Worm (Caenorhabditis elegans) whole organism, L1 larva: ENCODE data around the gene F40A3.3.

Experiments used
- C04F5.9 ChIP-seq: sonication (generic microtip); optimal IDR thresholded peaks from 2 replicates; lab custom pipeline; 2016; ENCODE audit warnings: missing genetic modification characterization, missing compliant biosample characterization
- aha-1 ChIP-seq: fragments of 150-350 bp; optimal IDR thresholded peaks from 2 replicates; lab custom pipeline; 2014; ENCODE audit warnings: missing biosample characterization, missing genetic modification characterization
- alr-1 ChIP-seq: fragments of 200-800 bp; sonication (Bioruptor generic); optimal IDR thresholded peaks from 2 replicates; lab custom pipeline; 2018; ENCODE audit warnings: borderline replicate concordance, mild to moderate bottlenecking, missing genetic modification characterization, missing compliant biosample characterization
- ama-1 ChIP-seq: fragments of 150-350 bp; optimal IDR thresholded peaks from 2 replicates; lab custom pipeline; 2014
- ceh-63 ChIP-seq: fragments of 200-800 bp; sonication (Bioruptor generic); optimal IDR thresholded peaks from 2 replicates; lab custom pipeline; 2018; ENCODE audit warnings: mild to moderate bottlenecking, missing genetic modification characterization, missing compliant biosample characterization
- ceh-82 ChIP-seq, 3 experiments: fragments of 150-350 bp in 1 of 3; sonication (generic microtip) in 2 of 3; optimal IDR thresholded peaks; 2 replicates each; lab custom pipeline; 2014 to 2017; ENCODE audit warnings: missing biosample characterization in 3 of 3, missing genetic modification characterization in 3 of 3
- ceh-90 ChIP-seq: sonication (generic microtip); optimal IDR thresholded peaks from 2 replicates; lab custom pipeline; 2016; ENCODE audit warnings: missing genetic modification characterization, missing compliant biosample characterization
- ces-1 ChIP-seq: fragments of 150-350 bp; optimal IDR thresholded peaks from 2 replicates; lab custom pipeline; 2014; ENCODE audit warnings: missing biosample characterization, missing genetic modification reagents, missing genetic modification characterization
- dpl-1 ChIP-seq, 3 experiments: fragments of 150-350 bp in 2 of 3; sonication (generic microtip) in 1 of 3; optimal IDR thresholded peaks; 2 replicates each; lab custom pipeline; 2014 to 2017; ENCODE audit warnings: missing biosample characterization in 3 of 3, missing genetic modification characterization in 3 of 3, missing genetic modification reagents in 3 of 3
- efl-1 ChIP-seq, 4 experiments: fragments of 150-350 bp; optimal IDR thresholded peaks in 3 of 4; peaks in 1 of 4; 1 replicate in 1 of 4; 2 replicates in 3 of 4; lab custom pipeline; 2014; ENCODE audit warnings: missing biosample characterization in 2 of 4, missing genetic modification characterization in 2 of 4, missing genetic modification reagents in 2 of 4
- efl-3 ChIP-seq: fragments of 200-800 bp; sonication (Bioruptor generic); optimal IDR thresholded peaks from 2 replicates; lab custom pipeline; 2018; ENCODE audit warnings: mild to moderate bottlenecking, missing genetic modification characterization, missing compliant biosample characterization
- egl-13 ChIP-seq: sonication (generic microtip); optimal IDR thresholded peaks from 2 replicates; lab custom pipeline; 2016; ENCODE audit warnings: missing genotype, missing genetic modification reagents, missing genetic modification characterization, missing compliant biosample characterization
- elt-2 ChIP-seq: sonication (generic microtip); optimal IDR thresholded peaks from 2 replicates; lab custom pipeline; 2016; ENCODE audit warnings: missing genetic modification characterization, mild to moderate bottlenecking, inconsistent platforms, missing compliant biosample characterization, missing genetic modification reagents
- elt-3 ChIP-seq, 6 experiments: fragments of 150-350 bp in 1 of 6; sonication (generic microtip); optimal IDR thresholded peaks; 2 replicates each; lab custom pipeline; 2017 to 2018; ENCODE audit warnings: missing biosample characterization in 6 of 6, missing genetic modification characterization in 6 of 6, inconsistent platforms in 1 of 6
- ets-5 ChIP-seq: fragments of 200-800 bp; sonication (Bioruptor generic); IDR thresholded peaks from 2 replicates; pipeline ENCODE4 v1.3.6; 2022; ENCODE audit warnings: missing genetic modification characterization, missing compliant biosample characterization
- fkh-8 ChIP-seq: sonication (generic microtip); optimal IDR thresholded peaks from 2 replicates; lab custom pipeline; 2016; ENCODE audit warnings: mild to moderate bottlenecking, missing genetic modification characterization, missing compliant biosample characterization
- fos-1 ChIP-seq: fragments of 150-350 bp; optimal IDR thresholded peaks from 2 replicates; lab custom pipeline; 2014; ENCODE audit warnings: missing biosample characterization, missing genetic modification characterization
- hlh-4 ChIP-seq: sonication (generic microtip); optimal IDR thresholded peaks from 2 replicates; lab custom pipeline; 2016; ENCODE audit warnings: mild to moderate bottlenecking, missing genetic modification characterization, missing compliant biosample characterization
- irx-1 ChIP-seq: sonication (generic microtip); optimal IDR thresholded peaks from 2 replicates; lab custom pipeline; 2016; ENCODE audit warnings: missing genetic modification characterization, missing compliant biosample characterization
- lin-14 ChIP-seq: fragments of 200-800 bp; sonication (Bioruptor generic); optimal IDR thresholded peaks from 2 replicates; lab custom pipeline; 2018; ENCODE audit warnings: mild to moderate bottlenecking, missing genetic modification characterization, moderate library complexity, missing compliant biosample characterization
- lin-35 ChIP-seq, 2 experiments: fragments of 150-350 bp; optimal IDR thresholded peaks; 2 replicates each; lab custom pipeline; 2014; ENCODE audit warnings: missing biosample characterization in 2 of 2, missing genetic modification characterization in 2 of 2, missing genetic modification reagents in 2 of 2
- lin-39 ChIP-seq: fragments of 150-350 bp; optimal IDR thresholded peaks from 2 replicates; lab custom pipeline; 2014; ENCODE audit warnings: missing biosample characterization, missing genetic modification reagents, missing genetic modification characterization
- lir-3 ChIP-seq: sonication (generic microtip); optimal IDR thresholded peaks from 2 replicates; lab custom pipeline; 2016; ENCODE audit warnings: mild to moderate bottlenecking, missing genetic modification characterization, moderate library complexity, missing compliant biosample characterization; ENCODE audit not compliant: poor library complexity
- lsy-2 ChIP-seq, 2 experiments: fragments of 150-350 bp; optimal IDR thresholded peaks; 2 replicates each; lab custom pipeline; 2014; ENCODE audit warnings: missing biosample characterization in 2 of 2, missing genetic modification characterization in 2 of 2
- mab-9 ChIP-seq: fragments of 200-800 bp; sonication (Bioruptor generic); IDR thresholded peaks from 2 replicates; pipeline ENCODE4 v1.3.6; 2022; ENCODE audit warnings: missing genetic modification reagents, missing genetic modification characterization, missing compliant biosample characterization
- mdl-1 ChIP-seq, 2 experiments: fragments of 150-350 bp; optimal IDR thresholded peaks; 2 replicates each; lab custom pipeline; 2014 to 2017; ENCODE audit warnings: missing biosample characterization in 2 of 2, missing genetic modification characterization in 2 of 2, inconsistent platforms in 1 of 2
- mef-2 ChIP-seq: fragments of 150-350 bp; optimal IDR thresholded peaks from 2 replicates; lab custom pipeline; 2014; ENCODE audit warnings: missing biosample characterization, missing genetic modification characterization
- nhr-11 ChIP-seq: fragments of 150-350 bp; optimal IDR thresholded peaks from 2 replicates; lab custom pipeline; 2014; ENCODE audit warnings: missing biosample characterization, missing genetic modification characterization
- nhr-19 ChIP-seq: fragments of 200-800 bp; sonication (Bioruptor generic); conservative IDR thresholded peaks from 2 replicates; pipeline ENCODE4 v1.3.6; 2022; ENCODE audit warnings: missing genetic modification characterization, missing compliant biosample characterization
- nhr-20 ChIP-seq: sonication (generic microtip); optimal IDR thresholded peaks from 2 replicates; lab custom pipeline; 2016; ENCODE audit warnings: mild to moderate bottlenecking, missing genetic modification characterization, missing compliant biosample characterization
- nhr-237 ChIP-seq: fragments of 150-350 bp; optimal IDR thresholded peaks from 2 replicates; lab custom pipeline; 2014; ENCODE audit warnings: missing biosample characterization, missing genetic modification characterization
- nhr-47 ChIP-seq: sonication (generic microtip); optimal IDR thresholded peaks from 2 replicates; lab custom pipeline; 2016; ENCODE audit warnings: mild to moderate bottlenecking, missing genetic modification characterization, moderate library complexity, missing compliant biosample characterization
- nhr-71 ChIP-seq: sonication (generic microtip); optimal IDR thresholded peaks from 2 replicates; lab custom pipeline; 2016; ENCODE audit warnings: mild to moderate bottlenecking, missing genetic modification characterization, moderate library complexity, missing compliant biosample characterization
- nhr-84 ChIP-seq: sonication (generic microtip); optimal IDR thresholded peaks from 2 replicates; lab custom pipeline; 2017; ENCODE audit warnings: missing biosample characterization, missing genetic modification characterization
- nhr-90 ChIP-seq: sonication (generic microtip); optimal IDR thresholded peaks from 2 replicates; lab custom pipeline; 2016; ENCODE audit warnings: mild to moderate bottlenecking, missing genetic modification characterization, missing compliant biosample characterization; ENCODE audit not compliant: poor library complexity
- rnt-1 ChIP-seq: sonication (generic microtip); optimal IDR thresholded peaks from 2 replicates; lab custom pipeline; 2016; ENCODE audit warnings: mild to moderate bottlenecking, missing genetic modification characterization, moderate library complexity, missing compliant biosample characterization
- skn-1 ChIP-seq: fragments of 150-350 bp; optimal IDR thresholded peaks from 2 replicates; lab custom pipeline; 2014; ENCODE audit warnings: missing biosample characterization, missing genetic modification characterization
- snpc-4 ChIP-seq: fragments of 150-350 bp; optimal IDR thresholded peaks from 2 replicates; lab custom pipeline; 2014; ENCODE audit warnings: missing biosample characterization, missing genetic modification characterization
- snu-23 ChIP-seq: sonication (generic microtip); optimal IDR thresholded peaks from 2 replicates; lab custom pipeline; 2016; ENCODE audit warnings: missing genetic modification characterization, missing compliant biosample characterization
- sptf-1 ChIP-seq: fragments of 150-350 bp; optimal IDR thresholded peaks from 2 replicates; lab custom pipeline; 2014; ENCODE audit warnings: missing biosample characterization, missing genetic modification characterization
- tbx-2 ChIP-seq: sonication (generic microtip); optimal IDR thresholded peaks from 2 replicates; lab custom pipeline; 2016; ENCODE audit warnings: missing genetic modification characterization, missing compliant biosample characterization
- tlp-1 ChIP-seq: fragments of 150-350 bp; optimal IDR thresholded peaks from 2 replicates; lab custom pipeline; 2014; ENCODE audit warnings: missing biosample characterization, missing genetic modification characterization
- unc-30 ChIP-seq: sonication (generic microtip); optimal IDR thresholded peaks from 2 replicates; lab custom pipeline; 2017; ENCODE audit warnings: missing biosample characterization, missing genetic modification characterization
- unc-86 ChIP-seq: sonication (generic microtip); optimal IDR thresholded peaks from 2 replicates; lab custom pipeline; 2016; ENCODE audit warnings: missing genetic modification characterization, missing compliant biosample characterization
- vab-15 ChIP-seq: sonication (generic microtip); optimal IDR thresholded peaks from 2 replicates; lab custom pipeline; 2017; ENCODE audit warnings: missing genotype, mild to moderate bottlenecking, missing genetic modification characterization, missing compliant biosample characterization
- xbp-1 ChIP-seq: sonication (generic microtip); optimal IDR thresholded peaks from 2 replicates; lab custom pipeline; 2016; ENCODE audit warnings: missing genetic modification characterization, missing compliant biosample characterization
- zag-1 ChIP-seq: fragments of 150-350 bp; optimal IDR thresholded peaks from 2 replicates; lab custom pipeline; 2014; ENCODE audit warnings: missing biosample characterization, missing genetic modification characterization
- zip-4 ChIP-seq: fragments of 200-800 bp; sonication (Bioruptor generic); optimal IDR thresholded peaks from 2 replicates; lab custom pipeline; 2018; ENCODE audit warnings: mild to moderate bottlenecking, missing genetic modification characterization, moderate library complexity, missing compliant biosample characterization

F40A3.3 gene

ce11 chrV:7852078-7852477 lies 25.2 kb upstream of the F40A3.3 start:
- TF ChIP-seq tlp-1 (tag; lab: Kevin White, UChicago) (no peak), C04F5.9 (tag; lab: Kevin White, UChicago) (no peak), aha-1 (tag; lab: Kevin White, UChicago) (no peak), tbx-2 (no peak), lsy-2 (tag; optimal IDR thresholded peaks at IDR 0.05; lab: Kevin White, UChicago) (no peak), ceh-63 (GFP tag; lab: Kevin White, UChicago) (no peak), hlh-4 (tag; lab: Kevin White, UChicago) (no peak), mef-2 (tag; lab: Kevin White, UChicago) (no peak), efl-1 (optimal IDR thresholded peaks at IDR 0.05; lab: Kevin White, UChicago) (no peak), efl-1 (GFP tag; optimal IDR thresholded peaks at IDR 0.05 in 1 of 2; lab: Kevin White, UChicago) (no peak), vab-15 (no peak), fkh-8 (tag; lab: Kevin White, UChicago) (no peak), sptf-1 (tag; lab: Kevin White, UChicago) (no peak), dpl-1 (GFP tag; optimal IDR thresholded peaks at IDR 0.05; lab: Kevin White, UChicago) (no peak), ceh-90 (tag; lab: Kevin White, UChicago) (no peak), ceh-82 (tag; optimal IDR thresholded peaks at IDR 0.05; lab: Kevin White, UChicago) (no peak), ama-1 (lab: Kevin White, UChicago) (no peak), rnt-1 (tag; lab: Kevin White, UChicago) (no peak)

ce11 chrV:7853900-7854299 lies 23.3 kb upstream of the F40A3.3 start:
- TF ChIP-seq nhr-237 (tag; lab: Kevin White, UChicago), result no peak
- no peak for TF ChIP-seq irx-1 (tag; lab: Kevin White, UChicago)
- TF ChIP-seq xbp-1 (tag; lab: Kevin White, UChicago), result no peak
- TF ChIP-seq fos-1 (tag; lab: Kevin White, UChicago), result no peak
- TF ChIP-seq efl-1 (optimal IDR thresholded peaks at IDR 0.05; lab: Kevin White, UChicago), result no peak
- peak in 1 of 2 experiments; percentile 12 for TF ChIP-seq efl-1 (GFP tag; optimal IDR thresholded peaks at IDR 0.05 in 1 of 2; lab: Kevin White, UChicago)
- no peak for TF ChIP-seq ets-5
- no peak for TF ChIP-seq snpc-4
- no peak for TF ChIP-seq nhr-71 (tag; lab: Kevin White, UChicago)
- TF ChIP-seq mdl-1 (tag; optimal IDR thresholded peaks at IDR 0.05; lab: Kevin White, UChicago), result no peak
- no peak for TF ChIP-seq alr-1 (tag; lab: Kevin White, UChicago)
- TF ChIP-seq lir-3, result no peak
- TF ChIP-seq ces-1 (GFP tag; lab: Kevin White, UChicago), result no peak
- TF ChIP-seq skn-1 (tag; lab: Kevin White, UChicago), result no peak
- no peak for TF ChIP-seq nhr-20 (tag; lab: Kevin White, UChicago)
- TF ChIP-seq lin-35 (GFP tag; optimal IDR thresholded peaks at IDR 0.05; lab: Kevin White, UChicago), result peak in 1 of 2 experiments; percentile 30
- no peak for TF ChIP-seq zip-4 (GFP tag; lab: Kevin White, UChicago)
- peak in 1 of 3 experiments; percentile 13 for TF ChIP-seq dpl-1 (GFP tag; optimal IDR thresholded peaks at IDR 0.05; lab: Kevin White, UChicago)
- no peak for TF ChIP-seq unc-86 (tag; lab: Kevin White, UChicago)
- no peak for TF ChIP-seq nhr-19 (GFP tag; lab: Robert Waterston, UW)
- TF ChIP-seq rnt-1 (tag; lab: Kevin White, UChicago), result no peak
- TF ChIP-seq lin-14, result no peak
- no peak for TF ChIP-seq elt-2 (tag; lab: Kevin White, UChicago)
- TF ChIP-seq, all 84 proteins: peak for 3

- TF ChIP-seq nhr-11 (tag; lab: Kevin White, UChicago) (peak; percentile 51), efl-3 (GFP tag; lab: Kevin White, UChicago) (no peak), zag-1 (tag; lab: Kevin White, UChicago) (peak; percentile 39), nhr-90 (tag; lab: Kevin White, UChicago) (peak; percentile 48), unc-30 (no peak), nhr-84 (no peak), rnt-1 (tag; lab: Kevin White, UChicago) (peak; percentile 81), lin-39 (tag; lab: Kevin White, UChicago) (no peak), mab-9 (GFP tag; lab: Robert Waterston, UW) (peak; percentile 27; the same call in 1 of the 2 replicates), mef-2 (tag; lab: Kevin White, UChicago) (no peak), lin-14 (peak; percentile 92), vab-15 (no peak), aha-1 (tag; lab: Kevin White, UChicago) (no peak), ceh-90 (tag; lab: Kevin White, UChicago) (no peak), snu-23 (peak; percentile 89), lir-3 (no peak), C04F5.9 (tag; lab: Kevin White, UChicago) (no peak), egl-13 (tag; lab: Kevin White, UChicago) (peak; percentile 5), nhr-47 (tag; lab: Kevin White, UChicago) (peak; percentile 85), irx-1 (tag; lab: Kevin White, UChicago) (peak; percentile 14), elt-3 (tag; optimal IDR thresholded peaks at IDR 0.05; lab: Kevin White, UChicago) (peak in 1 of 6 experiments; percentile 47)
These were observed 22.6 kb upstream of the F40A3.3 start, which contains the start of the genes C37C3.9 and C37C3.18 for ce11 chrV:7854603-7855002. C37C3.9 (minus strand) TSS chrV:7854700. C37C3.18 (plus strand) TSS chrV:7854993.
